Fruit fly (Drosophila melanogaster): ENCODE measurements around the gene CG18418.

- TF ChIP-seq ttk (optimal IDR thresholded peaks at IDR 0.05), result no peak
- TF ChIP-seq insv (optimal IDR thresholded peaks at IDR 0.05), result no peak
- no peak for TF ChIP-seq Sin3A (optimal IDR thresholded peaks at IDR 0.05)
- no peak for TF ChIP-seq Myc (optimal IDR thresholded peaks at IDR 0.05)
- TF ChIP-seq psq (optimal IDR thresholded peaks at IDR 0.05), result no peak
These were observed 39.9 kb upstream of the CG18418 start for dm6 chr3L:4729805-4730204.

Measured in Kc167 (cell line).